Fruit fly (Drosophila melanogaster): ENCODE results near the gene CG7214.

DNA sequence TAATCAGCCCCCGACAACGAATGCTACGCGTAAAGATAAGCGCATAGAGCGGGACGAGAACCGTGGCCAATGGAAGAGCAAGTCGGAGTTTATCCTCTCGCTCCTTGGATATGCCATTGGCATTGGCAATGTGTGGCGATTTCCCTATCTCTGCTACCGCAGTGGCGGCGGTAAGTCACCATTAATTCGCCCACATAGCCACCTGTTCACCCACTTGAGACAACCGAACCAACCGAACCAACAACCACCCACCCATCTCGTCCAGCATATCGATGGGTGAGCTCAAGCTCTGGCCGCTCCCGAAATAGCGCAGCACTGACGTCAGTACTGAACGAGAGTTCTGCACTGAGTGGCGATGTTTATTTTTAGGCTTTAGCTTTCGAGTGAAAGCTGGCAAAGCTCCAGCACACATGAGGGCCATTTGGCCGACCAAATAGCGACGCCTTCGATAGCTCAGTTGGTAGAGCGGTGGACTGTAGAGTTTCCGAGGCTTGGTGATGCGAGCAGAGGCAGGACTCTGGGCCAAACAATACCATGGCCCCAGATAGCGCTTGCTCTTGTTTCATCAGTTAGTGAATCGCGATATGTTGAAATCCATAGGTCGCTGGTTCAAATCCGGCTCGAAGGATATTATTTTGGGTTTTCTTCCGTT, 33.5 kb downstream of the CG7214 start:
- no peak for TF ChIP-seq Rel (GFP tag; optimal IDR thresholded peaks at IDR 0.05)
- no peak for TF ChIP-seq Rel (tag; optimal IDR thresholded peaks at IDR 0.05)
- no peak for TF ChIP-seq HLH106 (tag; optimal IDR thresholded peaks at IDR 0.05)
- TF ChIP-seq lola (GFP tag; optimal IDR thresholded peaks at IDR 0.05): no peak
- TF ChIP-seq pan (optimal IDR thresholded peaks at IDR 0.05): no peak
- TF ChIP-seq sage (GFP tag; optimal IDR thresholded peaks at IDR 0.05): no peak
- TF ChIP-seq psq (GFP tag; optimal IDR thresholded peaks at IDR 0.05): no peak
- TF ChIP-seq br (GFP tag; optimal IDR thresholded peaks at IDR 0.05): no peak
- no peak for TF ChIP-seq foxo (GFP tag; optimal IDR thresholded peaks at IDR 0.05)
- no peak for TF ChIP-seq CG32264 (GFP tag; optimal IDR thresholded peaks at IDR 0.05)
- TF ChIP-seq Hr78 (GFP tag; optimal IDR thresholded peaks at IDR 0.05): no peak

Measured in whole organism, wandering third instar larva.